Fruit fly (Drosophila melanogaster): ENCODE results near the gene mtd.

The mtd gene

dm6 chr3R:5371563-5371962 is 21.3 kb upstream of the mtd start, which contains the start of gene Polr2F (continued):
- TF ChIP-seq CG17612 (GFP tag; IDR thresholded peaks at IDR 0.05) (peak; percentile 59), tin (GFP tag; optimal IDR thresholded peaks at IDR 0.05) (peak; percentile 92), CG31224 (GFP tag; IDR thresholded peaks at IDR 0.05) (0 out of 2 replicates have a peak, but pooled peaks have one; percentile 26), tx (GFP tag; optimal IDR thresholded peaks at IDR 0.05) (peak; percentile 89), bowl (GFP tag; IDR thresholded peaks at IDR 0.05) (no peak), fu2 (GFP tag; optimal IDR thresholded peaks at IDR 0.05) (peak; percentile 95), Pdp1 (GFP tag; optimal IDR thresholded peaks at IDR 0.05) (peak; percentile 76 to 89), CG17912 (GFP tag; optimal IDR thresholded peaks at IDR 0.05) (peak; percentile 92), bsh (GFP tag; optimal IDR thresholded peaks at IDR 0.05) (peak in 1 of 2 experiments; percentile 58), B-H2 (GFP tag; optimal IDR thresholded peaks at IDR 0.05) (peak; percentile 93), jumu (GFP tag; optimal IDR thresholded peaks at IDR 0.05) (peak; percentile 94), CG32532 (GFP tag; IDR thresholded peaks at IDR 0.05) (peak; percentile 87), ap (GFP tag; IDR thresholded peaks at IDR 0.05) (peak; percentile 43; the same call in 1 of the 2 replicates), CG14014 (GFP tag; IDR thresholded peaks at IDR 0.05) (peak; percentile 83), CG13123 (GFP tag; optimal IDR thresholded peaks at IDR 0.05) (peak; percentile 78), CG9817 (tag; optimal IDR thresholded peaks at IDR 0.05) (peak; percentile 88), HLHmδ (GFP tag; optimal IDR thresholded peaks at IDR 0.05) (peak; percentile 8), CG18011 (GFP tag; optimal IDR thresholded peaks at IDR 0.05) (peak; percentile 54), NK7.1 (GFP tag; optimal IDR thresholded peaks at IDR 0.05) (peak; percentile 77), gt (GFP tag; IDR thresholded peaks at IDR 0.05) (no peak), gfzf (GFP tag; optimal IDR thresholded peaks at IDR 0.05) (peak; percentile 58), gce (GFP tag; IDR thresholded peaks at IDR 0.05) (no peak), CG42726 (GFP tag; IDR thresholded peaks at IDR 0.05; ENCODE audit: partially characterized antibody) (peak; percentile 55; the same call in 1 of the 2 replicates), gsb (GFP tag; IDR thresholded peaks at IDR 0.05) (peak; percentile 22; the same call in 1 of the 2 replicates), Six4 (GFP tag; optimal IDR thresholded peaks at IDR 0.05) (peak; percentile 77), CG18262 (tag; optimal IDR thresholded peaks at IDR 0.05) (peak; percentile 54), HmgD (GFP tag; optimal IDR thresholded peaks at IDR 0.05) (peak; percentile 94), emc (GFP tag; optimal IDR thresholded peaks at IDR 0.05) (peak; percentile 81), Med (GFP tag) (peak; percentile 99), CG30403 (GFP tag; optimal IDR thresholded peaks at IDR 0.05) (peak; percentile 89), Mes4 (GFP tag; optimal IDR thresholded peaks at IDR 0.05) (peak; percentile 55), CG18599 (GFP tag; optimal IDR thresholded peaks at IDR 0.05) (peak; percentile 82), CG17359 (tag; optimal IDR thresholded peaks at IDR 0.05) (peak; percentile 71), CG15073 (GFP tag; optimal IDR thresholded peaks at IDR 0.05) (no peak), CG14965 (GFP tag; optimal IDR thresholded peaks at IDR 0.05; ENCODE audit: borderline replicate concordance) (no peak), onecut (GFP tag; IDR thresholded peaks at IDR 0.05) (peak; percentile 57), Sry-δ (GFP tag; optimal IDR thresholded peaks at IDR 0.05) (peak; percentile 75), CG3065 (GFP tag; optimal IDR thresholded peaks at IDR 0.05) (peak; percentile 76), rib (GFP tag; IDR thresholded peaks at IDR 0.05) (peak; percentile 87), CG8281 (tag; optimal IDR thresholded peaks at IDR 0.05) (no peak), CG2120 (GFP tag; optimal IDR thresholded peaks at IDR 0.05) (peak; percentile 97), Aef1 (GFP tag; IDR thresholded peaks at IDR 0.05) (peak; percentile 61), CkIIα-i1 (GFP tag; IDR thresholded peaks at IDR 0.05) (no peak), CG12744 (GFP tag; optimal IDR thresholded peaks at IDR 0.05) (peak; percentile 82), Bteb2 (GFP tag; optimal IDR thresholded peaks at IDR 0.05) (peak; percentile 82), Hr39 (optimal IDR thresholded peaks at IDR 0.05) (no peak), Asciz (GFP tag; optimal IDR thresholded peaks at IDR 0.05) (peak; percentile 52), Atf-2 (GFP tag; optimal IDR thresholded peaks at IDR 0.05) (peak; percentile 82), CG10267 (tag; optimal IDR thresholded peaks at IDR 0.05) (peak; percentile 99), wor (GFP tag; IDR thresholded peaks at IDR 0.05) (no peak), Awh (GFP tag; IDR thresholded peaks at IDR 0.05) (peak; percentile 28; the same call in 1 of the 2 replicates), chm (GFP tag; IDR thresholded peaks at IDR 0.05) (peak; percentile 69)

Data from whole organism, embryonic.